Fruit fly (Drosophila melanogaster): ENCODE results near the gene yata.

- TF ChIP-seq CTCF (optimal IDR thresholded peaks at IDR 0.05): no peak
- TF ChIP-seq CG8478 (optimal IDR thresholded peaks at IDR 0.05): no peak
Measured at dm6 chr3R:29778985-29779298, 29.9 kb downstream of the yata start.

Data from S2 (cell line).